Worm (Caenorhabditis elegans) whole organism, L1 larva: Measurements from ENCODE around the gene cpz-2.

Experiments used
- C04F5.9 ChIP-seq: sonication (generic microtip); optimal IDR thresholded peaks from 2 replicates; lab custom pipeline; 2016; ENCODE audit warnings: missing genetic modification characterization, missing compliant biosample characterization
- ceh-90 ChIP-seq: sonication (generic microtip); optimal IDR thresholded peaks from 2 replicates; lab custom pipeline; 2016; ENCODE audit warnings: missing genetic modification characterization, missing compliant biosample characterization
- ces-1 ChIP-seq: fragments of 150-350 bp; optimal IDR thresholded peaks from 2 replicates; lab custom pipeline; 2014; ENCODE audit warnings: missing biosample characterization, missing genetic modification reagents, missing genetic modification characterization
- egl-27 ChIP-seq, 2 experiments: fragments of 150-350 bp in 1 of 2; sonication (generic microtip); optimal IDR thresholded peaks; 3 replicates each; lab custom pipeline; 2017 to 2018; ENCODE audit warnings: missing biosample characterization in 2 of 2, missing genetic modification characterization in 2 of 2, missing genetic modification reagents in 2 of 2
- fos-1 ChIP-seq: fragments of 150-350 bp; optimal IDR thresholded peaks from 2 replicates; lab custom pipeline; 2014; ENCODE audit warnings: missing biosample characterization, missing genetic modification characterization
- mdl-1 ChIP-seq, 2 experiments: fragments of 150-350 bp; optimal IDR thresholded peaks; 2 replicates each; lab custom pipeline; 2014 to 2017; ENCODE audit warnings: missing biosample characterization in 2 of 2, missing genetic modification characterization in 2 of 2, inconsistent platforms in 1 of 2
- nhr-237 ChIP-seq: fragments of 150-350 bp; optimal IDR thresholded peaks from 2 replicates; lab custom pipeline; 2014; ENCODE audit warnings: missing biosample characterization, missing genetic modification characterization
- snpc-4 ChIP-seq: fragments of 150-350 bp; optimal IDR thresholded peaks from 2 replicates; lab custom pipeline; 2014; ENCODE audit warnings: missing biosample characterization, missing genetic modification characterization
- snu-23 ChIP-seq: sonication (generic microtip); optimal IDR thresholded peaks from 2 replicates; lab custom pipeline; 2016; ENCODE audit warnings: missing genetic modification characterization, missing compliant biosample characterization
- sox-4 ChIP-seq: sonication (generic microtip); optimal IDR thresholded peaks from 2 replicates; lab custom pipeline; 2016; ENCODE audit warnings: missing genetic modification characterization, missing compliant biosample characterization
- unc-130 ChIP-seq: fragments of 150-350 bp; optimal IDR thresholded peaks from 2 replicates; lab custom pipeline; 2017; ENCODE audit warnings: missing biosample characterization, missing genetic modification characterization, inconsistent platforms
- ztf-11 ChIP-seq, 2 experiments: sonication (generic microtip); optimal IDR thresholded peaks; 2 replicates each; lab custom pipeline; 2016 to 2017; ENCODE audit warnings: missing genetic modification characterization in 2 of 2, missing biosample characterization in 1 of 2, missing compliant biosample characterization in 1 of 2

DNA sequence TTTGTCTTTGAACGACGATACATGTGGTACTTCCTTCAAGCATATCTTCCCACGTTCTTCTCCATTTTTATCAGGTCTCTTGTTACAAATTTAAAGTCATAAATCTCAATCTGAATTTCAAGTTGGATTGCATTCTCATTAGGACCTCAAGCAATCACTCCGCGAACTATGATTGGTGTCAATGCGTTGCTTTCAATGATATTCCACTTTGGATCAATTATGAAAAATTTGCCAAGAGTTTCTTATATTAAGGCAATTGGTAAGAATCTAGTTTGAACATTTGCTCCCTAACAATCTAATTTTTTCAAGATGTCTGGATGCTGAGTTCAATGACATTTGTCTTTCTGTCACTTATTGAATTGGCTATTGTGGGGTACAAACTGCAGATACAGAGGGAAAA lies 38.8 kb upstream of the cpz-2 start:
- TF ChIP-seq mdl-1 (tag; optimal IDR thresholded peaks at IDR 0.05; lab: Kevin White, UChicago), result no peak
- no peak for TF ChIP-seq snu-23 (GFP tag; lab: Kevin White, UChicago)
- no peak for TF ChIP-seq fos-1 (tag; lab: Kevin White, UChicago)
- no peak for TF ChIP-seq unc-130 (tag; lab: Kevin White, UChicago)
- no peak for TF ChIP-seq sox-4 (tag; lab: Kevin White, UChicago)
- no peak for TF ChIP-seq egl-27 (tag; optimal IDR thresholded peaks at IDR 0.05; lab: Kevin White, UChicago)
- TF ChIP-seq nhr-237 (tag; lab: Kevin White, UChicago), result no peak
- TF ChIP-seq ztf-11 (tag; optimal IDR thresholded peaks at IDR 0.05; lab: Kevin White, UChicago), result no peak
- no peak for TF ChIP-seq snpc-4 (tag; lab: Kevin White, UChicago)
- TF ChIP-seq ceh-90 (tag; lab: Kevin White, UChicago), result no peak
- TF ChIP-seq ces-1 (GFP tag; lab: Kevin White, UChicago), result no peak
- no peak for TF ChIP-seq C04F5.9 (tag; lab: Kevin White, UChicago)
